Comparison of ENCODE assay signal across 3 fruit fly cellular contexts in the genomic region with DNA sequence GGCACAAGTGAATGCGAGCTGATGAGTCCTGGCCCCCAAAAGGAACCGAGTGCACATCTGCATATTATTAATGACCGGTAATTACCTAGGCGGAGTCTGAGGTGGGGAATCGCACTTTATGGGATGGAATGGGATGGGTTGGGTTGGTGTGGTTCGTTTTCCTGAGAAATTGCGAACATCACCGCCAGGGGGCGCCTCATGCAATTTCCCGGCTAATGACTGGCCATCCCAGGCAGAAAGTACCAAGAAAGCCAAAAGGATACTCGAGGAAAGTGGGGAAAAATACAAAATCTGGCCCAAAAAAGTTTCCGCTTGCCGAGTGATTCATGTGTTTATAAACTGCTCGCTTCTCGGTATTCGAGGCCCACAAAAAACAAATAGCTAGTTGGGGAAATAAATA.
A peak's percentile ranks its signal among the peaks of the same experiment; 100 is the strongest.
TF ChIP-seq lines count a peak whose summit lies in the region.

No protein-coding gene starts in this region.

- TF ChIP-seq CTCF in S2 (optimal IDR thresholded peaks at IDR 0.05; lab: Kevin White, UChicago), result peak; percentile 82 to 86
- peak; percentile 84 for TF ChIP-seq CTCF in whole organism, embryonic (GFP tag; optimal IDR thresholded peaks at IDR 0.05; lab: Kevin White, UChicago)

TF ChIP-seq in whole organism, embryonic, 481 proteins besides CTCF, POLR2A, EP300 and RAD21:
- TF ChIP-seq corto (GFP tag; optimal IDR thresholded peaks at IDR 0.05; lab: Kevin White, UChicago), result no peak
- TF ChIP-seq CG18476 (GFP tag; optimal IDR thresholded peaks at IDR 0.05; lab: Kevin White, UChicago), result no peak
- TF ChIP-seq Neu2 (GFP tag; optimal IDR thresholded peaks at IDR 0.05; lab: Kevin White, UChicago; ENCODE audit: borderline replicate concordance), result peak; percentile 9
- TF ChIP-seq CG11456 (GFP tag; IDR thresholded peaks at IDR 0.05; lab: Robert Waterston, UW), result 0 out of 3 replicates have a peak, but pooled peaks have one; percentile 22
- TF ChIP-seq sens (GFP tag; lab: Kevin White, UChicago), result peak; percentile 62
- peak; percentile 67 for TF ChIP-seq zen (tag; optimal IDR thresholded peaks at IDR 0.05; lab: Kevin White, UChicago)
- TF ChIP-seq croc (GFP tag; conservative IDR thresholded peaks at IDR 0.05; lab: Robert Waterston, UW), result no peak
- TF ChIP-seq Ets65A (GFP tag; lab: Kevin White, UChicago), result peak; percentile 83

TF ChIP-seq in whole organism, prepupa, 60 proteins besides CTCF, POLR2A, EP300 and RAD21:
- no peak for TF ChIP-seq CG10669 (GFP tag; optimal IDR thresholded peaks at IDR 0.05; lab: Kevin White, UChicago)
- no peak for TF ChIP-seq spab (GFP tag; optimal IDR thresholded peaks at IDR 0.05; lab: Kevin White, UChicago)
- TF ChIP-seq acj6 (GFP tag; optimal IDR thresholded peaks at IDR 0.05; lab: Kevin White, UChicago), result no peak
- TF ChIP-seq vri (GFP tag; optimal IDR thresholded peaks at IDR 0.05; lab: Kevin White, UChicago), result no peak
- TF ChIP-seq CG6163 (GFP tag; IDR thresholded peaks at IDR 0.05; lab: Robert Waterston, UW), result 0 out of 3 replicates have a peak, but pooled peaks have one; percentile 15
- no peak for TF ChIP-seq Sox15 (GFP tag; optimal IDR thresholded peaks at IDR 0.05; lab: Kevin White, UChicago)
